Fruit fly (Drosophila melanogaster): ENCODE data around the gene CG2211.

DNA sequence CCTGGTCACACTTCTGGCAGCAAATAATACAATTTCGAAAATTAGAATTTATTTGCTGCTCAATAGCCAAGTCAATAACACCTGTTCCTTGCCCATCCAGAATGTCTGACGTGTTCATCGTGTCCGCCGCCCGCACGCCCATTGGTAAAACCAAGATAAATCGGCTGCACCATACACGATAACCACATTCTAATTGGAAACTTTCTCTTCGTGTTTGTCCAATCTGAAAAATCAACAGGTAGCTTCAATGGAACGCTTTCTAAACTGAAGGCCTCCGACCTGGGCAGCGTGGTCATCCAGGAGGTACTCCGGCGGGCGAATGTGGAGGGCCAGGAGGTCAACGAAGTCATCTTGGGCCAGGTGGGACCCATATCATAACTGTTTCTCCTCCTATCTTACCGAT is 32.2 kb downstream of the CG2211 start:
- no peak for TF ChIP-seq Dll (optimal IDR thresholded peaks at IDR 0.05)
- no peak for TF ChIP-seq usp (GFP tag; optimal IDR thresholded peaks at IDR 0.05)
- no peak for TF ChIP-seq EcR (GFP tag; optimal IDR thresholded peaks at IDR 0.05)

All from whole organism.